Worm (Caenorhabditis elegans): ENCODE results near the gene nspc-17.
"Not testable (repeated sequence)": the region's sequence is repeated elsewhere in the genome, so short reads cannot be mapped to it uniquely, and the experiment has no call there.

The nspc-17 gene

ce11 chrX:14534117-14534516 is 9.1 kb upstream of the nspc-17 start, which contains the start of gene T24C2.5:
Gene T24C2.5, plus strand, starts transcription at chrX:14534417.
- TF ChIP-seq egl-44 (GFP tag; IDR thresholded peaks at IDR 0.05) (no peak), let-526 (GFP tag; IDR thresholded peaks at IDR 0.05) (no peak), lin-40 (tag; optimal IDR thresholded peaks at IDR 0.05) (no peak), F52B5.7 (tag; optimal IDR thresholded peaks at IDR 0.05) (no peak), tlf-1 (GFP tag; optimal IDR thresholded peaks at IDR 0.05) (no peak), zim-3 (tag; optimal IDR thresholded peaks at IDR 0.05) (no peak), unc-130 (GFP tag; optimal IDR thresholded peaks at IDR 0.05) (no peak)

- no peak for TF ChIP-seq mxl-1 (tag; optimal IDR thresholded peaks at IDR 0.05)
- no peak for TF ChIP-seq hlh-12 (tag; optimal IDR thresholded peaks at IDR 0.05)
- no peak for TF ChIP-seq F39B2.1 (GFP tag; IDR thresholded peaks at IDR 0.05)
- TF ChIP-seq ceh-79 (tag; optimal IDR thresholded peaks at IDR 0.05), result no peak
- no peak for TF ChIP-seq mel-28 (tag; optimal IDR thresholded peaks at IDR 0.05; ENCODE audit: borderline replicate concordance)
- no peak for TF ChIP-seq attf-5 (GFP tag; optimal IDR thresholded peaks at IDR 0.05)
- TF ChIP-seq dox-1 (GFP tag; IDR thresholded peaks at IDR 0.05), result no peak
- no peak for TF ChIP-seq snpc-4 (GFP tag; optimal IDR thresholded peaks at IDR 0.05)
- no peak for TF ChIP-seq snpc-4 (tag; optimal IDR thresholded peaks at IDR 0.05)
- TF ChIP-seq rec-8 (tag; optimal IDR thresholded peaks at IDR 0.05), result no peak
- no peak for TF ChIP-seq lin-54 (GFP tag; optimal IDR thresholded peaks at IDR 0.05)
- TF ChIP-seq Y79H2A.3 (GFP tag; conservative IDR thresholded peaks at IDR 0.05), result no peak
These were observed 5.1 kb upstream of the nspc-17 start, which contains the start of gene nspc-20 for ce11 chrX:14530107-14530506. Gene nspc-20, minus strand, starts transcription at chrX:14530207.

DNA sequence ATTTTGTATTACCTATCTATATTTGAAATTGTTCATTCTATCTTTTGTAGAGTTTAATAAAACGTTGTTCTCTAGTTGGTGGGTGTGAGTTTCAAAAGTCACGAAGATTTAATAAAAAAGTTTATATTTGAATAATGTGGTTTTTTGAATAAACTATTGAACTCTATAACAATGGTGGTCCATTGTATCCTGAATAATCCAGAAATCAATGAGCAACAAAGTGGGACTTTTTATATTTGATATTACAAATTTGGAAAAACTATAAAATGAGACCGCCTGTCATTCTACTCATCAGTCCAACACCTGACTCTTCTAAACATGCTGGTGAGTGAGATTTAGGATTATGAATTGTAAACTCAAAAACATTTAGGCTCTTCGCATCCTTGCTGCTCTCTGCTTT is 3.4 kb upstream of the nspc-17 start, which contains the start of gene nspc-19:
TSS of gene nspc-19 (plus strand) at position 301 of the 400 bp plus-strand sequence.
- not testable (repeated sequence) for TF ChIP-seq rcor-1 (GFP tag; IDR thresholded peaks at IDR 0.05); tbx-9 (tag; optimal IDR thresholded peaks at IDR 0.05; ENCODE audit: borderline replicate concordance); ceh-100 (GFP tag; IDR thresholded peaks at IDR 0.05)

DNA sequence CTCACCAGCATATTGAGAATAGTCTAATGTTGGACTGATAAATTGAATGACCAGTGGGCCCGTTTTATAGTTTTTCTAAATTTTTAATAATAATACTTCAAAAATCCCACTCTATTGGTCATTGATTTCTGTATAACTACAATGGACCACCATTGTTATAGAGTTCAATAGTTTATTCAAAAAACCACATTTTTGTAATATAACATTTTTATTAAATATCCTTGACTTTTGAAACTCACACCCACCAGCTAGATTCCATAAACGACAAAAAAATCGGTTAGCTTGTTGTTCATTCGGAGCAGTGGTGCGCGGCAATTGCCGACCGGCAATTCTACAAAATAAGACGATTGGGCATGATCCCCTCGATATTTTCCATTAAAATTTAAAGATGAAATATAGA is 2.6 kb upstream of the nspc-17 start, which contains the start of gene nspc-18:
TSS of gene nspc-18 (minus strand) at position 101 of the 400 bp plus-strand sequence.
- TF ChIP-seq sea-2 (GFP tag; IDR thresholded peaks at IDR 0.05) (no peak), dox-1 (GFP tag; IDR thresholded peaks at IDR 0.05) (no peak), let-526 (GFP tag; IDR thresholded peaks at IDR 0.05) (no peak), ztf-22 (GFP tag; optimal IDR thresholded peaks at IDR 0.05) (no peak), xnd-1 (tag; optimal IDR thresholded peaks at IDR 0.05) (no peak), ztf-25 (GFP tag; IDR thresholded peaks at IDR 0.05) (no peak)

- TF ChIP-seq ztf-3 (GFP tag; optimal IDR thresholded peaks at IDR 0.05), result peak; percentile 95
- no peak for TF ChIP-seq aptf-2 (GFP tag; conservative IDR thresholded peaks at IDR 0.05)
- peak; percentile 97 for TF ChIP-seq egl-18 (GFP tag; IDR thresholded peaks at IDR 0.05)
- TF ChIP-seq hlh-12 (tag; optimal IDR thresholded peaks at IDR 0.05), result peak; percentile 33
- peak; percentile 98 for TF ChIP-seq gei-17 (GFP tag; optimal IDR thresholded peaks at IDR 0.05)
- peak; percentile 97 for TF ChIP-seq F10E7.11 (tag; optimal IDR thresholded peaks at IDR 0.05)
- peak; percentile 95 for TF ChIP-seq nhr-27 (tag; optimal IDR thresholded peaks at IDR 0.05)
- peak; percentile 95 for TF ChIP-seq egl-44 (GFP tag; IDR thresholded peaks at IDR 0.05)
- peak; percentile 78 to 95 for TF ChIP-seq let-607 (tag; optimal IDR thresholded peaks at IDR 0.05)
- TF ChIP-seq bed-2 (GFP tag; IDR thresholded peaks at IDR 0.05), result peak; percentile 89
- peak; percentile 97 for TF ChIP-seq somi-1 (GFP tag; optimal IDR thresholded peaks at IDR 0.05)
- TF ChIP-seq egrh-3 (GFP tag; IDR thresholded peaks at IDR 0.05), result no peak
- peak; percentile 59 for TF ChIP-seq die-1 (tag; optimal IDR thresholded peaks at IDR 0.05)
- TF ChIP-seq fkh-3 (tag; optimal IDR thresholded peaks at IDR 0.05), result no peak
- TF ChIP-seq B0019.2 (GFP tag; conservative IDR thresholded peaks at IDR 0.05), result no peak
- TF ChIP-seq attf-5 (GFP tag; optimal IDR thresholded peaks at IDR 0.05), result peak; percentile 70
- TF ChIP-seq dpff-1 (tag; optimal IDR thresholded peaks at IDR 0.05), result peak; percentile 94
These were observed 634 bp upstream of the nspc-17 start for ce11 chrX:14525325-14526305.

All from whole organism, young adult.